Fruit fly (Drosophila melanogaster): Measurements from ENCODE around the gene CG31103.

The CG31103 gene

DNA sequence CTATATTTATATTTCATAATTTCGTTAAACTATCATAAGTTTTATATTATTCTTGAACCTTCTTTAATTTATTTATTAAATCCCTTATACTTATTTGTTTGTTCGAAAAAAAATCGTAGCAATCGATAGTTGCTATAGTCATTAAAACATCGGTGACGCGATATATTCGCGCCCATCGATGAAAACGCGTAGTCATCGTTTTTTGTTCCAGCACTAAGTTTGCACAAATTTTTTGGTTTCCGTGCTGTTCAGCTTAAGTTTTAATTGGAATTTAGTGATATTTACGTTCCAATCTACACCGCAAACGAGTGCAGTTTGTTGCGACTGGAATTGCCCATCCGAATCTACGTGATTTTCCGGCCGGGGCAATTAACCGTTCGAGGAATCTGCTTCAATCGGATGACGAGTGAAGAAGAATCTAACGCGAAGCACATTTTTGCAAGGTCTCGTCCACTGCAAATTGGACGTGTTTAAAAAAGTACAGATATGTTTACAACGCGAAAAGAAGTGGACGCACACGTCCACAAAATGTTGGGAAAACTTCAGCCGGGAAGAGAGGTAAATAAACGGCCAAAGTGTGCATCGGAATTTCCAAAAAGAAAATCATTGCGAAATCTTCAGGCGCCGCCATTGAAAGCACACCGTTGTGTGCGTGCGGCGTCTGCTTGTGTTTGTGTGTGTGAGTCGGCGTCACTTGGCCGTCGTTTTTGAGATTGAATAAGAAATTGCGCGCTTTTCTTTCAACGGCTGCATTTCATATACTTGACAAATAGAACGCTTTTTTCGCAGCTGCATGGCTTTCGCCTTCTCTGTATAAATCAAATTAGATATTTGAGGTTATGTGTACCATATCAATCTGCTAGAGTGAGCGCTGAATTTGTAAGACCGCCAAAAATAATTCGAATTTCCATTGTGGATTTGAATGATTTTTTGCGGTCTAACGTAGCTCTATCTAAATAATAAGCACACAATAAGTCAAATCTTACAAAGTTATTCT is 30.3 kb downstream of the CG31103 start, which contains the start of gene Nup358:
TSS of gene Nup358 (plus strand) at position 204 of the 997 bp plus-strand sequence.
- TF ChIP-seq psq (optimal IDR thresholded peaks at IDR 0.05) (no peak), usp (GFP tag; optimal IDR thresholded peaks at IDR 0.05) (no peak), CG8478 (optimal IDR thresholded peaks at IDR 0.05) (no peak), Dll (optimal IDR thresholded peaks at IDR 0.05) (no peak), EcR (GFP tag; optimal IDR thresholded peaks at IDR 0.05) (no peak), pan (optimal IDR thresholded peaks at IDR 0.05) (no peak)

DNA sequence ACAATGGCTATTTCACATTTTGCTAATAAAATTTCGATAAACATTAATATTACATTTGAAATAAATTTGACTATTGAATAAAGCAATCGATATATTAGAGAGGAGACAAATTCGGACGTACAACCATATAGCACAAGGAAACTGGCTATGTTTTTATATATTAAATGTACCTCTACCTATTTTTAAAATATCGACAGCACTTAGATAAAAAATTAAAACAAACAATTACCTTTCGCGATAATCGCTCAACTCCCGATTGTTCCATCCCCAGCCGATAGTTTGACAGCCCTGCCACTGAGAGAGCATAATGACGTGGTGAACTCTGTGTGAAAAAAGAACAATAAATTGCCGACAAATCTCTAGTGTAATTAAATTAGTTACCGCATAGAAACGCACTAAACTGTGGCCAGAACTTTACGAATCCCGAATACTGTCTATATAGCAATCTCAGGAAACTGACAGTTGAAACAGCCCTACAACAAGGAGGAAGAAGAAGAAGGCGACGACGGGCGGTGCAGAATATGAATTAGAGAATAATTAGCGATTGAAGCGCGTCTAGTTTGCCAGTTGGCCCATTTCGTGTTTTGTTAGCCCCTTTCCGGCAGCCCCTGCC is 39.6 kb downstream of the CG31103 start, which contains the start of gene CG11857:
TSS of gene CG11857 (plus strand) at position 271 of the 613 bp plus-strand sequence.
- TF ChIP-seq pan (optimal IDR thresholded peaks at IDR 0.05) (no peak), usp (GFP tag; optimal IDR thresholded peaks at IDR 0.05) (no peak), CG8478 (optimal IDR thresholded peaks at IDR 0.05) (no peak), Dll (optimal IDR thresholded peaks at IDR 0.05) (no peak), EcR (GFP tag; optimal IDR thresholded peaks at IDR 0.05) (no peak), psq (optimal IDR thresholded peaks at IDR 0.05) (no peak)

DNA sequence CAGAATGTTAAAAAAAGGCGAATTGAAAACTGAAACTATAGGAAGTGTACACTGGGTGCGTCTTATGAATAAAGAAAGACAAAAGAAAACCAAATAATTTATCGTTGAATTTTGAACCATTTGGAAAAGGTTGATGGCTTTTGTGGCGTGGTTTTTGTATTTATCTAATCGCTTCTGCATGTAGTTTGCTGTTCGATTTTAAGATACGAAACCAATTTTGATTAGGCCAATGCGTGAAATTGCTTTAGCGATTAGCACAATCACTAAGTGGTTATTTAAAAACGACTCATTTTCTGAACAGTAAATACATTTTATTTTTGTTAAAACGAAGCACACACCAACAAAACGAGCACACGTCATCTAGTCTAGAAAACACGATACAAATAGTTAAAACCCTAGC is 41.6 kb downstream of the CG31103 start:
- TF ChIP-seq usp (GFP tag; optimal IDR thresholded peaks at IDR 0.05) (no peak), pan (optimal IDR thresholded peaks at IDR 0.05) (no peak), Dll (optimal IDR thresholded peaks at IDR 0.05) (no peak), EcR (GFP tag; optimal IDR thresholded peaks at IDR 0.05) (no peak), CG8478 (optimal IDR thresholded peaks at IDR 0.05) (no peak), psq (optimal IDR thresholded peaks at IDR 0.05) (no peak)

DNA sequence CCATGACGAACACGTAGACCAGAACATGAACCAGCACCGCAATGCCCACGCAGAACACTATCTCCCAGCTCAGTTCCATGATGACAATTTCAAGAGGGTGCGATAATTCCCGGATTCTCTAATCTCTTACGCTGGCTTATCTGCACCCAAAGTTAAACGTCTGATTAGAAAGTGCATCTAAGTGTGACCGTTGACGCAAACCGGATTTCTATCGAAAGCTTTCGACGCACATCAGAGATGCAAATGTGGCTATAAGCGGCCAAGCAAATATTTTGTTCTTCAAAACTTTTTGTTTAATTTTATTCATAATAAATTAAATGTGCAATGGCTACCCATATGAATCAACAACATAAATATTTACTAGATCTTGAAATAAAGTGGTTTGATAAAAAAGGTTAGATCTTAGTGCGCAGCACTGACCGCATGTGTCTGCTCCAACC is 43.2 kb downstream of the CG31103 start, which contains the start of the genes Kdsr and CG11858:
TSS of gene Kdsr (minus strand) at position 177 of the 440 bp plus-strand sequence.
TSS of gene CG11858 (plus strand) at position 420 of the 440 bp plus-strand sequence.
- no peak for TF ChIP-seq psq (optimal IDR thresholded peaks at IDR 0.05)
- TF ChIP-seq EcR (GFP tag; optimal IDR thresholded peaks at IDR 0.05): no peak
- TF ChIP-seq usp (GFP tag; optimal IDR thresholded peaks at IDR 0.05): no peak
- no peak for TF ChIP-seq CG8478 (optimal IDR thresholded peaks at IDR 0.05)
- no peak for TF ChIP-seq Dll (optimal IDR thresholded peaks at IDR 0.05)
- TF ChIP-seq pan (optimal IDR thresholded peaks at IDR 0.05): no peak

DNA sequence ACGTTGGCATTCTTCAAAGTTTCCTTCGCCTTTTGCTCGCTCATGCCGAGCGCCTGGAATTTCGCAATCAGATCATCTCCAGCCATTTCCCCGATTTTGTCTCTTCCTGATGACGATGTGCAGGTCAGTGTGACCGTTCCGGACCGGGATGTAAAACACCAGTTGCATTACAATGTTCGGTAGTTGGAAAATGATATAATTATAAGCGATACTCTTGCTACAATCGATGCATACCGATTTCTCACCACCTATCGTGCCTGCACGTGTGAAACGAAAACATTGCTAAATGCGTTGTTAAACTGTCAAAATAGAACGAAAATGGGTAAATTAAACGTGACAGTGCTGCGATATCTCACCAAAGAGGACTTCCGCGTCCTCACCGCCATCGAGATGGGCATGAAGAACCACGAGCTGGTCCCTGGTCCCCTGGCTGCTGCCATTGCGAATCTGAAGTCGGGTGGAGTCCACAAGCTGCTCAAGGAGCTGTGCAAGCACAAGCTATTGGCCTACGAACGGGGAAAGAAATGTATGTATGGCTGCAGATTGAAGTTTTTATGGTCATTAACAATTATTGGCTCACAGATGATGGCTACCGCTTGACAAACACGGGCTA is 46.6 kb downstream of the CG31103 start, which contains the start of the genes GlnRS and RIOK2:
TSS of gene GlnRS (minus strand) at position 133 of the 613 bp plus-strand sequence.
TSS of gene RIOK2 (plus strand) at position 256 of the 613 bp plus-strand sequence.
- TF ChIP-seq CG8478 (optimal IDR thresholded peaks at IDR 0.05): no peak
- TF ChIP-seq pan (optimal IDR thresholded peaks at IDR 0.05): no peak
- no peak for TF ChIP-seq Dll (optimal IDR thresholded peaks at IDR 0.05)
- TF ChIP-seq EcR (GFP tag; optimal IDR thresholded peaks at IDR 0.05): no peak
- TF ChIP-seq usp (GFP tag; optimal IDR thresholded peaks at IDR 0.05): no peak
- TF ChIP-seq psq (optimal IDR thresholded peaks at IDR 0.05): no peak

DNA sequence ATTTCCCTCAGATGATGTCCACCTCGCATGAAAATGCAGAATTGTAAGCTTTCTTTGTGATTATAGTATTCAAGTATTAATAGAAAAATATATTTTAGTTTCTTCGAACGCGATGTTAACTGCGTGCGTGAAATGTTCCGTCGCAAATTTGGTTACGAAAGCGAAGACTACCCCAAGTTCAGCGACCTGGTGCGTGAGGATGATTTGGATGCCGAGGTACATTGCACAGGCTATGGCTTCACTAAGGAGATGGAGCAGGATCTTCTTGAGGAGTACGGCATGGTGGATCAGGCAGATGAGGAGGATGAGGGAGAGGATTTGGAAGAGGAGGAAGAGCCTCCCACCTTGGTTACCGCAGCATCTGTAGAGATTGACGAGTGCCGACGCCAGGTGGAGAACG is 47.6 kb downstream of the CG31103 start:
- TF ChIP-seq Dll (optimal IDR thresholded peaks at IDR 0.05) (no peak), EcR (GFP tag; optimal IDR thresholded peaks at IDR 0.05) (no peak), usp (GFP tag; optimal IDR thresholded peaks at IDR 0.05) (no peak), psq (optimal IDR thresholded peaks at IDR 0.05) (no peak)

DNA sequence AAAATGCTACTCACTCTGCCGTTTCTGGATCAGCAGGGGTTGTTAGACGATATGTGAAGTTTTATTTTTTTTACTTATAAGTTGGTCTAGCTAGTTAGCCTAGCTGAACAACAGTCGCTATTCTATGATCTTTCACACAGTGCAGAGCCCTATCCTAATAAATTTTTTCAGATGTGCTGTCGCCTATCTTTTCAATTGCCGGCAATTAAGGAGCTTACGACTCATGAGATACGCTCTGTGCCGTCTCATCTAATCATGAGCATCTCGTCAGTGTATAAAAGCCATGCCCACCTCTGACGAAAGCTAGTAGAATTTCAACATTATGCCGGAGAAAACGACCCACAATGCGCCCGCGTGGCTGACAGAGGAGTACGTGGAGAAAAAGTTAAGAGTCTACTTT is 50.8 kb downstream of the CG31103 start, which contains the start of the genes CG11889 and CG11891:
TSS of gene CG11889 (plus strand) at position 301 of the 400 bp plus-strand sequence.
TSS of gene CG11891 (plus strand) at position 301 of the 400 bp plus-strand sequence.
- TF ChIP-seq usp (GFP tag; optimal IDR thresholded peaks at IDR 0.05) (no peak), psq (optimal IDR thresholded peaks at IDR 0.05) (no peak), CG8478 (optimal IDR thresholded peaks at IDR 0.05) (no peak), pan (optimal IDR thresholded peaks at IDR 0.05) (no peak), Dll (optimal IDR thresholded peaks at IDR 0.05) (no peak)
